Fruit fly (Drosophila melanogaster) whole organism, embryonic: ENCODE results near the gene Prosbeta6.
A peak's percentile ranks its signal among the peaks of the same experiment; 100 is the strongest.

Source experiments
- Atf-2 ChIP-seq: fragments of 200-800 bp; sonication (Bioruptor generic); optimal IDR thresholded peaks from 2 replicates; lab custom pipeline; 2016; ENCODE audit warnings: missing biosample characterization, missing genetic modification characterization
- Atf6 ChIP-seq: fragments of 200-800 bp; sonication (Bioruptor generic); IDR thresholded peaks from 2 replicates; pipeline ENCODE4 v1.3.6; 2022; ENCODE audit warnings: missing biosample characterization, missing genetic modification characterization
- B-H2 ChIP-seq: fragments of 200-800 bp; sonication (Bioruptor generic); optimal IDR thresholded peaks from 2 replicates; lab custom pipeline; 2018; ENCODE audit warnings: missing biosample characterization, mild to moderate bottlenecking, missing genetic modification characterization
- BtbVII ChIP-seq: fragments of 200-800 bp; sonication (Bioruptor generic); optimal IDR thresholded peaks from 3 replicates; lab custom pipeline; 2017; ENCODE audit warnings: missing biosample characterization, mild to moderate bottlenecking, missing genetic modification characterization
- Bteb2 ChIP-seq: fragments of 200-800 bp; sonication (Bioruptor generic); optimal IDR thresholded peaks from 2 replicates; lab custom pipeline; 2016; ENCODE audit warnings: missing biosample characterization, missing genetic modification characterization
- CG10431 ChIP-seq: fragments of 200-800 bp; sonication (Bioruptor generic); optimal IDR thresholded peaks from 3 replicates; lab custom pipeline; 2018; ENCODE audit warnings: missing biosample characterization, mild to moderate bottlenecking, missing genetic modification characterization
- CG11696 ChIP-seq: fragments of 200-800 bp; sonication (Bioruptor generic); IDR thresholded peaks from 2 replicates; pipeline ENCODE4 v1.3.6; 2022; ENCODE audit warnings: missing biosample characterization, missing genetic modification characterization
- CG11723 ChIP-seq: fragments of 200-800 bp; sonication (Bioruptor generic); optimal IDR thresholded peaks from 2 replicates; lab custom pipeline; 2017; ENCODE audit warnings: missing biosample characterization, mild to moderate bottlenecking, missing genetic modification characterization
- CG12104 ChIP-seq: fragments of 200-800 bp; sonication (Bioruptor generic); optimal IDR thresholded peaks from 3 replicates; lab custom pipeline; 2016; ENCODE audit warnings: missing biosample characterization, missing genetic modification characterization
- CG13894 ChIP-seq: fragments of 200-800 bp; sonication (Bioruptor generic); optimal IDR thresholded peaks from 3 replicates; lab custom pipeline; 2018; ENCODE audit warnings: missing biosample characterization, mild to moderate bottlenecking, missing genetic modification characterization, moderate library complexity
- CG14965 ChIP-seq: fragments of 200-800 bp; sonication (Bioruptor generic); optimal IDR thresholded peaks from 2 replicates; lab custom pipeline; 2016; ENCODE audit warnings: missing biosample characterization, missing genetic modification characterization, borderline replicate concordance
- CG15269 ChIP-seq: fragments of 200-800 bp; sonication (Bioruptor generic); optimal IDR thresholded peaks from 2 replicates; lab custom pipeline; 2018; ENCODE audit warnings: missing biosample characterization, mild to moderate bottlenecking, missing genetic modification characterization, moderate library complexity
- CG15479 ChIP-seq: fragments of 200-800 bp; sonication (Bioruptor generic); optimal IDR thresholded peaks from 3 replicates; lab custom pipeline; 2019; ENCODE audit warnings: missing biosample characterization, mild to moderate bottlenecking, missing genetic modification characterization, moderate library complexity
- CG16779 ChIP-seq: fragments of 200-800 bp; sonication (Bioruptor generic); IDR thresholded peaks from 2 replicates; pipeline ENCODE4 v1.3.6; 2022; ENCODE audit warnings: missing biosample characterization, missing genetic modification characterization
- CG17328 ChIP-seq: fragments of 200-800 bp; sonication (Bioruptor generic); IDR thresholded peaks from 2 replicates; pipeline ENCODE4 v1.3.6; 2022; ENCODE audit warnings: missing biosample characterization, missing genetic modification characterization
- CG2129 ChIP-seq: fragments of 200-800 bp; sonication (Bioruptor generic); IDR thresholded peaks from 2 replicates; pipeline ENCODE4 v1.3.6; 2022; ENCODE audit warnings: missing biosample characterization, missing genetic modification characterization; ENCODE audit not compliant: partially characterized antibody
- CG32532 ChIP-seq: fragments of 200-800 bp; sonication (Bioruptor generic); IDR thresholded peaks from 2 replicates; pipeline ENCODE4 v1.3.6; 2022; ENCODE audit warnings: missing biosample characterization, missing genetic modification characterization
- CG32767 ChIP-seq: fragments of 200-800 bp; sonication (Bioruptor generic); IDR thresholded peaks from 2 replicates; pipeline ENCODE4 v1.3.6; 2022; ENCODE audit warnings: missing biosample characterization, missing genetic modification characterization
- CG3281 ChIP-seq: fragments of 200-800 bp; sonication (Bioruptor generic); optimal IDR thresholded peaks from 3 replicates; lab custom pipeline; 2017; ENCODE audit warnings: missing biosample characterization, mild to moderate bottlenecking, missing genetic modification characterization
- CG34376 ChIP-seq: fragments of 200-800 bp; sonication (Bioruptor generic); optimal IDR thresholded peaks from 2 replicates; lab custom pipeline; 2018; ENCODE audit warnings: missing biosample characterization, mild to moderate bottlenecking, missing genetic modification characterization
- CG8281 ChIP-seq: fragments of 200-800 bp; sonication (Bioruptor generic); optimal IDR thresholded peaks from 2 replicates; lab custom pipeline; 2018; ENCODE audit warnings: missing biosample characterization, mild to moderate bottlenecking, missing genetic modification characterization, moderate library complexity
- CG8924 ChIP-seq: fragments of 200-800 bp; optimal IDR thresholded peaks from 3 replicates; lab custom pipeline; 2019; ENCODE audit warnings: missing biosample characterization, mild to moderate bottlenecking, missing genetic modification characterization, moderate library complexity
- CG9437 ChIP-seq: fragments of 200-800 bp; sonication (Bioruptor generic); optimal IDR thresholded peaks from 2 replicates; lab custom pipeline; 2018; ENCODE audit warnings: missing biosample characterization, mild to moderate bottlenecking, missing genetic modification characterization
- Drgx ChIP-seq: fragments of 200-800 bp; sonication (Bioruptor generic); IDR thresholded peaks from 2 replicates; pipeline ENCODE4 v1.3.6; 2022; ENCODE audit warnings: missing biosample characterization, missing genetic modification characterization
- Ets65A ChIP-seq: fragments of 200-800 bp; sonication (Bioruptor generic); peaks from one replicate; lab custom pipeline; 2016; ENCODE audit warnings: missing biosample characterization, missing genetic modification characterization
- Hsf ChIP-seq: fragments of 200-800 bp; sonication (Bioruptor generic); optimal IDR thresholded peaks from 3 replicates; lab custom pipeline; 2016; ENCODE audit warnings: missing biosample characterization, missing genetic modification characterization
- MTF-1 ChIP-seq: fragments of 200-800 bp; sonication (Bioruptor generic); optimal IDR thresholded peaks from 2 replicates; lab custom pipeline; 2018; ENCODE audit warnings: missing biosample characterization, mild to moderate bottlenecking, missing genetic modification characterization, borderline replicate concordance
- Six4 ChIP-seq: fragments of 200-800 bp; sonication (Bioruptor generic); optimal IDR thresholded peaks from 2 replicates; lab custom pipeline; 2016; ENCODE audit warnings: missing biosample characterization, missing genetic modification characterization
- Xbp1 ChIP-seq: fragments of 200-800 bp; sonication (Bioruptor generic); optimal IDR thresholded peaks from 3 replicates; lab custom pipeline; 2016; ENCODE audit warnings: missing biosample characterization, mild to moderate bottlenecking, missing genetic modification characterization
- al ChIP-seq: fragments of 200-800 bp; sonication (Bioruptor generic); IDR thresholded peaks from 2 replicates; pipeline ENCODE4 v1.3.6; 2022; ENCODE audit warnings: missing biosample characterization, missing genetic modification characterization
- amos ChIP-seq: fragments of 200-800 bp; sonication (Bioruptor generic); IDR thresholded peaks from 2 replicates; pipeline ENCODE4 v1.3.6; 2022; ENCODE audit warnings: missing biosample characterization, missing genetic modification characterization; ENCODE audit not compliant: partially characterized antibody
- bab2 ChIP-seq: fragments of 200-800 bp; sonication (Bioruptor generic); optimal IDR thresholded peaks from 2 replicates; lab custom pipeline; 2016; ENCODE audit warnings: missing biosample characterization, missing genetic modification characterization
- btn ChIP-seq: fragments of 200-800 bp; sonication (Bioruptor generic); optimal IDR thresholded peaks from 2 replicates; lab custom pipeline; 2016; ENCODE audit warnings: missing biosample characterization, missing genetic modification characterization
- cas ChIP-seq: fragments of 200-800 bp; sonication (Bioruptor generic); IDR thresholded peaks from 2 replicates; pipeline ENCODE4 v1.3.6; 2022; ENCODE audit warnings: missing biosample characterization, missing genetic modification characterization
- ci ChIP-seq: fragments of 200-800 bp; sonication (Bioruptor generic); IDR thresholded peaks from 3 replicates; pipeline ENCODE4 v1.3.6; 2022; ENCODE audit warnings: missing biosample characterization, missing genetic modification characterization
- da ChIP-seq: fragments of 200-800 bp; sonication (Bioruptor generic); optimal IDR thresholded peaks from 2 replicates; lab custom pipeline; 2016; ENCODE audit warnings: missing biosample characterization, missing genetic modification characterization
- dan ChIP-seq: fragments of 200-800 bp; sonication (Bioruptor generic); IDR thresholded peaks from 2 replicates; pipeline ENCODE4 v1.3.6; 2022; ENCODE audit warnings: missing biosample characterization, missing genetic modification characterization
- dmrt99B ChIP-seq: fragments of 200-800 bp; sonication (Bioruptor generic); optimal IDR thresholded peaks from 2 replicates; lab custom pipeline; 2018; ENCODE audit warnings: missing biosample characterization, mild to moderate bottlenecking, missing genetic modification characterization, moderate library complexity
- eve ChIP-seq, 2 experiments: fragments of >200 bp; optimal IDR thresholded peaks; 2 replicates each; lab custom pipeline; 2017; ENCODE audit warnings: missing biosample characterization in 2 of 2, missing genetic modification characterization in 2 of 2
- exex ChIP-seq: fragments of 200-800 bp; sonication (Bioruptor generic); optimal IDR thresholded peaks from 4 replicates; lab custom pipeline; 2018; ENCODE audit warnings: missing biosample characterization, mild to moderate bottlenecking, missing genetic modification characterization, moderate library complexity
- grau ChIP-seq: fragments of 200-800 bp; optimal IDR thresholded peaks from 3 replicates; lab custom pipeline; 2019; ENCODE audit warnings: missing biosample characterization, mild to moderate bottlenecking, missing genetic modification characterization, moderate library complexity
- hb ChIP-seq: fragments of 200-800 bp; sonication (Bioruptor generic); IDR thresholded peaks from 3 replicates; pipeline ENCODE4 v1.3.6; 2022; ENCODE audit warnings: missing biosample characterization, missing genetic modification characterization; ENCODE audit not compliant: partially characterized antibody
- jigr1 ChIP-seq: fragments of 200-800 bp; sonication (Bioruptor generic); IDR thresholded peaks from 3 replicates; pipeline ENCODE4 v1.3.6; 2022; ENCODE audit warnings: missing biosample characterization, missing genetic modification characterization
- kni ChIP-seq: fragments of 200-800 bp; sonication (Bioruptor generic); optimal IDR thresholded peaks from 3 replicates; lab custom pipeline; 2017; ENCODE audit warnings: mild to moderate bottlenecking, missing biosample characterization, missing genetic modification reagents, missing genetic modification characterization
- lbe ChIP-seq: fragments of 200-800 bp; sonication (Bioruptor generic); optimal IDR thresholded peaks from 2 replicates; lab custom pipeline; 2016; ENCODE audit warnings: missing biosample characterization, mild to moderate bottlenecking, missing genetic modification characterization
- onecut ChIP-seq: fragments of 200-800 bp; sonication (Bioruptor generic); IDR thresholded peaks from 2 replicates; pipeline ENCODE4 v1.3.6; 2022; ENCODE audit warnings: missing biosample characterization, missing genetic modification characterization
- pnt ChIP-seq: fragments of 200-800 bp; sonication (Bioruptor generic); optimal IDR thresholded peaks from 3 replicates; lab custom pipeline; 2016; ENCODE audit warnings: missing biosample characterization, missing genetic modification characterization
- sens-2 ChIP-seq: fragments of 200-800 bp; sonication (Bioruptor generic); IDR thresholded peaks from 2 replicates; pipeline ENCODE4 v1.3.6; 2022; ENCODE audit warnings: missing biosample characterization, missing genetic modification characterization
- tio ChIP-seq: fragments of 200-800 bp; sonication (Bioruptor generic); optimal IDR thresholded peaks from 2 replicates; lab custom pipeline; 2017; ENCODE audit warnings: missing biosample characterization, missing genetic modification characterization, inconsistent platforms
- z ChIP-seq: fragments of 200-800 bp; sonication (Bioruptor generic); IDR thresholded peaks from 3 replicates; pipeline ENCODE4 v1.3.6; 2022; ENCODE audit warnings: missing biosample characterization, missing genetic modification characterization

Prosbeta6 gene

DNA sequence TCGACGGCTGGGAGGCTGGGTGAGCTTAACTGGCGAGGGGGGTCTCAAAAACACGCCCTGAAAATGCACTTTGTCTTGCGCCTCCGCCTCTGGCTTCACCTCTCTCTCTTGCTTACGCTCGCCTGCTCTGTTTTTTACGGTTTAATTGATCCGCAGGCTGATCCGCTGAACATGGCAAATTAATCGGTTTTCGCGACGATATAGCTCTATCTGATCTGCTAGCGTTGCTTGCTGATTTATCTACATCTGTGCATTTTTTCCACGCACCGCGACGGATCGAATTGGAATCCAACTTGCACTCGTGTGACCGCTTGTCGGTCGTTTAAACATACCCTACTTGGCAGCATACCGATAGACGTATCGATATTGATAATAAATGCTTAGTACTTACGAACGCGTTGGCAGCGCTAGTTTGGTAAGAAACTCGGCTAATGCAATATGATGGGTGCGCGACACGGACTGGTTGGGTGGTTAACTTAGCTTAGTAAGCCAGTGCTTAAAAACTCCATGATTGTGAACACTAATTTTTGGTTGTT lies 37.4 kb upstream of the Prosbeta6 start, which contains the start of gene Abl (continued):
- TF ChIP-seq hb (GFP tag; lab: Robert Waterston, UW) (0 out of 3 replicates have a peak, but pooled peaks have one; percentile 54), exex (tag; lab: Kevin White, UChicago) (peak; percentile 46), CG16779 (GFP tag; lab: Robert Waterston, UW) (peak; percentile 65; the same call in 1 of the 2 replicates), CG15269 (tag; lab: Kevin White, UChicago) (no peak), tio (GFP tag; lab: Kevin White, UChicago) (no peak), CG11696 (GFP tag; lab: Robert Waterston, UW) (no peak), da (GFP tag; lab: Kevin White, UChicago) (peak; percentile 49), CG3281 (peak; percentile 29), Bteb2 (GFP tag; lab: Kevin White, UChicago) (peak; percentile 73), CG9437 (GFP tag; lab: Kevin White, UChicago) (no peak), CG8924 (tag; lab: Kevin White, UChicago) (peak; percentile 47), CG11723 (GFP tag; lab: Kevin White, UChicago) (no peak), amos (GFP tag; lab: Robert Waterston, UW) (peak; percentile 91), MTF-1 (GFP tag; lab: Kevin White, UChicago) (peak; percentile 16), al (GFP tag; lab: Robert Waterston, UW) (peak; percentile 50), Hsf (GFP tag; lab: Kevin White, UChicago) (peak; percentile 75), BtbVII (GFP tag; lab: Kevin White, UChicago) (no peak), CG12104 (peak; percentile 11), z (GFP tag; lab: Robert Waterston, UW) (no peak), pnt (GFP tag; lab: Kevin White, UChicago) (peak; percentile 35), B-H2 (GFP tag; lab: Kevin White, UChicago) (peak; percentile 87), CG14965 (peak; percentile 23), CG32532 (GFP tag; lab: Robert Waterston, UW) (peak; percentile 57; the same call in 1 of the 2 replicates), cas (GFP tag; lab: Robert Waterston, UW) (0 out of 2 replicates have a peak, but pooled peaks have one; percentile 21), grau (tag; lab: Kevin White, UChicago) (peak; percentile 56), ci (GFP tag; lab: Robert Waterston, UW) (peak; percentile 76), dmrt99B (tag; lab: Kevin White, UChicago) (no peak), Xbp1 (GFP tag; lab: Kevin White, UChicago) (peak; percentile 82), CG2129 (GFP tag; lab: Robert Waterston, UW) (peak; percentile 56), Six4 (peak; percentile 38), jigr1 (GFP tag; lab: Robert Waterston, UW) (no peak), lbe (GFP tag; lab: Kevin White, UChicago) (peak; percentile 74), CG15479 (GFP tag; lab: Kevin White, UChicago) (no peak), kni (GFP tag; lab: Kevin White, UChicago) (peak; percentile 19), Drgx (0 out of 2 replicates have a peak, but pooled peaks have one; percentile 22), CG34376 (peak; percentile 34), CG10431 (GFP tag; lab: Kevin White, UChicago) (no peak), Atf6 (peak; percentile 45), bab2 (peak; percentile 41), Ets65A (GFP tag; lab: Kevin White, UChicago) (peak; percentile 97), onecut (GFP tag; lab: Robert Waterston, UW) (no peak; the same call in none of the 2 replicates), CG32767 (GFP tag; lab: Robert Waterston, UW) (peak; percentile 43; the same call in 1 of the 2 replicates), CG13894 (tag; lab: Kevin White, UChicago) (peak; percentile 91), Atf-2 (GFP tag; lab: Kevin White, UChicago) (peak; percentile 49), eve (GFP tag; optimal IDR thresholded peaks at IDR 0.05; lab: Kevin White, UChicago) (no peak), sens-2 (no peak), dan (no peak), btn (peak; percentile 26), CG8281 (no peak), CG17328 (GFP tag; lab: Robert Waterston, UW) (no peak; the same call in 1 of the 2 replicates)
